Worm (Caenorhabditis elegans) whole organism, early embryonic: ENCODE results near the gene C17H12.3.

Experiments
- B0310.2 ChIP-seq: sonication (generic microtip); optimal IDR thresholded peaks from 2 replicates; lab custom pipeline; 2016; ENCODE audit warnings: mild to moderate bottlenecking, missing genetic modification characterization, missing compliant biosample characterization
- ama-1 ChIP-seq: fragments of 150-350 bp; optimal IDR thresholded peaks from 2 replicates; lab custom pipeline; 2014
- ceh-13 ChIP-seq: fragments of 200-800 bp; sonication (Bioruptor generic); optimal IDR thresholded peaks from 2 replicates; lab custom pipeline; 2018; ENCODE audit warnings: mild to moderate bottlenecking, missing genetic modification characterization, missing compliant biosample characterization

ce11 chrIV:6785151-6785550 is 10.3 kb downstream of the C17H12.3 start, which contains the start of gene dyci-1:
- TF ChIP-seq B0310.2 (tag; lab: Kevin White, UChicago) (no peak), ceh-13 (GFP tag; lab: Kevin White, UChicago) (no peak), ama-1 (lab: Kevin White, UChicago) (no peak)
